Worm (Caenorhabditis elegans): Measurements from ENCODE around the gene C46C11.4.

- TF ChIP-seq ceh-82 (tag; optimal IDR thresholded peaks at IDR 0.05) (no peak), elt-3 (tag; optimal IDR thresholded peaks at IDR 0.05) (no peak), ztf-11 (tag; optimal IDR thresholded peaks at IDR 0.05) (no peak), nhr-11 (tag; optimal IDR thresholded peaks at IDR 0.05) (no peak)
Observed at ce11 chrX:4622024-4622423, 25.0 kb downstream of the C46C11.4 start, which contains the start of gene C46C11.3.
